Fruit fly (Drosophila melanogaster): ENCODE results near the gene Dim1.
A peak's percentile ranks its signal among the peaks of the same experiment; 100 is the strongest.

Dim1 gene

DNA sequence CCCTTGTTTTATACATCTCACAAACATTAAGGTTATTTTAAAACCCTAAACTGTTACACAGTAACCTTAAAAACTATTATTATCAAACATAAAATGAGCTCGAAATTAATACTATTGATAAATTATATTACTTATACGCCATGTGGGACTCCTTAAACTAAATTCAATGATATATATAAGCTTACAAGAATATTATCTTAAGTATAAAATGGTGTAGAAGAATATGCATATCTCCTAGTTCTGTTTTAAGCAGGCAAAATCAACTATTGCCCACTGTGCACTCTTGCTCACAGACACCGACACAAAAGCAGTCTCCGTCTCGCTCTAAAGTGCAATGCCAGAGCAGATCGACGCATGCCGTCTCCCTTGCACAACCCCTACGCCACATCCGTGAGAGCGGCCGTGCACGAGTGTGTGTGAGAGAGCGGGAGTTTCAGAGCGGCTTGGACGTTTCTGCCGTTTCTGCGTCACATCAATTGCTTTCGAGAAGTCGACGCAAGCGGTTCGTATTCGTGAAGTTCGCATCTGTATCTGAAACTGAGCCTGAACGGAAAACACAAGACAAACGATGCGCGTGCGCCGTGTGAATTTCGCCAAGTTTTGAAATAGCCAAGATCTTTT lies 31.4 kb upstream of the Dim1 start (continued):
- TF ChIP-seq sug (tag; optimal IDR thresholded peaks at IDR 0.05), result no peak
- TF ChIP-seq CG10462 (GFP tag; optimal IDR thresholded peaks at IDR 0.05), result peak; percentile 25
- peak; percentile 84 for TF ChIP-seq CG14710 (tag; optimal IDR thresholded peaks at IDR 0.05)
- peak; percentile 81 for TF ChIP-seq Oli (tag; optimal IDR thresholded peaks at IDR 0.05)
- TF ChIP-seq usp (GFP tag; optimal IDR thresholded peaks at IDR 0.05), result no peak
- TF ChIP-seq CG2678 (tag; optimal IDR thresholded peaks at IDR 0.05), result peak; percentile 76
- peak; percentile 2 for TF ChIP-seq Atf3 (GFP tag; optimal IDR thresholded peaks at IDR 0.05)
- 0 out of 2 replicates have a peak, but pooled peaks have one; percentile 22 for TF ChIP-seq esg (GFP tag; conservative IDR thresholded peaks at IDR 0.05)
- peak; percentile 29 for TF ChIP-seq CG12942 (GFP tag; optimal IDR thresholded peaks at IDR 0.05)
- TF ChIP-seq CG6654 (GFP tag; optimal IDR thresholded peaks at IDR 0.05), result no peak
- TF ChIP-seq twi (tag; optimal IDR thresholded peaks at IDR 0.05), result peak; percentile 78
- TF ChIP-seq HmgZ (tag; optimal IDR thresholded peaks at IDR 0.05), result no peak
- TF ChIP-seq CG16813 (GFP tag; IDR thresholded peaks at IDR 0.05; ENCODE audit: partially characterized antibody), result peak; percentile 43; the same call in 1 of the 3 replicates
- peak; percentile 68 for TF ChIP-seq ci (GFP tag; IDR thresholded peaks at IDR 0.05)
- peak; percentile 38 for TF ChIP-seq tap (tag; optimal IDR thresholded peaks at IDR 0.05)
- no peak for TF ChIP-seq CG11085 (GFP tag; IDR thresholded peaks at IDR 0.05)
- peak; percentile 75 for TF ChIP-seq CG7556 (GFP tag; optimal IDR thresholded peaks at IDR 0.05)
- peak; percentile 2 for TF ChIP-seq Dad (GFP tag; optimal IDR thresholded peaks at IDR 0.05)
- TF ChIP-seq CG15514 (GFP tag; optimal IDR thresholded peaks at IDR 0.05), result peak; percentile 15
- TF ChIP-seq Nf-YC (tag; optimal IDR thresholded peaks at IDR 0.05), result peak; percentile 71
- no peak for TF ChIP-seq tup (GFP tag; optimal IDR thresholded peaks at IDR 0.05)
- peak; percentile 56 for TF ChIP-seq Ptx1 (GFP tag; IDR thresholded peaks at IDR 0.05)
- TF ChIP-seq CG7271 (tag; optimal IDR thresholded peaks at IDR 0.05), result peak; percentile 44
- TF ChIP-seq lbe (GFP tag; optimal IDR thresholded peaks at IDR 0.05), result peak; percentile 5
- TF ChIP-seq CG4282 (GFP tag; optimal IDR thresholded peaks at IDR 0.05), result peak; percentile 60
- peak; percentile 5 for TF ChIP-seq mirr (GFP tag; optimal IDR thresholded peaks at IDR 0.05)
- TF ChIP-seq CG14014 (GFP tag; IDR thresholded peaks at IDR 0.05), result no peak
- TF ChIP-seq dm (GFP tag; optimal IDR thresholded peaks at IDR 0.05), result no peak
- TF ChIP-seq ash1 (GFP tag; optimal IDR thresholded peaks at IDR 0.05), result peak; percentile 44
- peak; percentile 60; the same call in 1 of the 2 replicates for TF ChIP-seq Bgb (GFP tag; IDR thresholded peaks at IDR 0.05; ENCODE audit: partially characterized antibody)
- 0 out of 3 replicates have a peak, but pooled peaks have one; percentile 15 for TF ChIP-seq CG11093 (GFP tag; IDR thresholded peaks at IDR 0.05)
- peak; percentile 86 for TF ChIP-seq CG2712 (tag; optimal IDR thresholded peaks at IDR 0.05)
- peak; percentile 81 for TF ChIP-seq CG15601 (tag; optimal IDR thresholded peaks at IDR 0.05)
- peak; percentile 75 for TF ChIP-seq CG4424 (GFP tag; optimal IDR thresholded peaks at IDR 0.05)
- TF ChIP-seq Hr3 (GFP tag; optimal IDR thresholded peaks at IDR 0.05), result peak; percentile 50
- TF ChIP-seq D (optimal IDR thresholded peaks at IDR 0.05), result peak; percentile 77
- TF ChIP-seq D (GFP tag; optimal IDR thresholded peaks at IDR 0.05), result peak; percentile 75
- TF ChIP-seq CG7963 (GFP tag; IDR thresholded peaks at IDR 0.05; ENCODE audit: partially characterized antibody), result peak; percentile 62; the same call in 1 of the 3 replicates
- peak; percentile 67 for TF ChIP-seq CG9437 (GFP tag; optimal IDR thresholded peaks at IDR 0.05)
- TF ChIP-seq sqz (GFP tag; optimal IDR thresholded peaks at IDR 0.05), result peak; percentile 47
- TF ChIP-seq hbn (GFP tag; IDR thresholded peaks at IDR 0.05; ENCODE audit: partially characterized antibody), result no peak
- TF ChIP-seq tin (GFP tag; optimal IDR thresholded peaks at IDR 0.05), result peak; percentile 51
- TF ChIP-seq NC2β (GFP tag; optimal IDR thresholded peaks at IDR 0.05), result peak; percentile 24
- TF ChIP-seq tll (GFP tag; optimal IDR thresholded peaks at IDR 0.05), result peak; percentile 23 to 67
- TF ChIP-seq CG6689 (GFP tag; IDR thresholded peaks at IDR 0.05), result peak; percentile 56
- TF ChIP-seq BtbVII (GFP tag; optimal IDR thresholded peaks at IDR 0.05), result peak; percentile 41
- TF ChIP-seq CG12391 (tag; optimal IDR thresholded peaks at IDR 0.05), result peak; percentile 79
- TF ChIP-seq CG31388 (GFP tag; optimal IDR thresholded peaks at IDR 0.05), result no peak
- peak; percentile 75 for TF ChIP-seq oc (tag; optimal IDR thresholded peaks at IDR 0.05)

Data from whole organism, embryonic.